Fruit fly (Drosophila melanogaster) whole organism, adult: ENCODE measurements around the gene saturn.
A peak's percentile ranks its signal among the peaks of the same experiment; 100 is the strongest.

Source experiments
- CG11617 ChIP-seq: fragments of 200-800 bp; sonication (Bioruptor generic); optimal IDR thresholded peaks from 2 replicates; lab custom pipeline; 2017; ENCODE audit warnings: mild to moderate bottlenecking, missing biosample characterization, missing genetic modification reagents, missing genetic modification characterization
- CG12768 ChIP-seq: fragments of 200-800 bp; sonication (Bioruptor generic); optimal IDR thresholded peaks from 2 replicates; lab custom pipeline; 2017; ENCODE audit warnings: missing biosample characterization, missing genetic modification characterization, mild to moderate bottlenecking, moderate library complexity, missing genetic modification reagents
- CG14711 ChIP-seq: fragments of 200-800 bp; sonication (Bioruptor generic); optimal IDR thresholded peaks from 2 replicates; lab custom pipeline; 2018; ENCODE audit warnings: missing biosample characterization, mild to moderate bottlenecking, missing genetic modification characterization, moderate library complexity
- CG1620 ChIP-seq: fragments of 200-800 bp; sonication (Bioruptor generic); optimal IDR thresholded peaks from 2 replicates; lab custom pipeline; 2016; ENCODE audit warnings: missing biosample characterization, missing genetic modification characterization
- CG33017 ChIP-seq: fragments of 200-800 bp; sonication (Bioruptor generic); optimal IDR thresholded peaks from 2 replicates; lab custom pipeline; 2018; ENCODE audit warnings: missing biosample characterization, mild to moderate bottlenecking, missing genetic modification characterization, moderate library complexity
- CG5204 ChIP-seq: fragments of 200-800 bp; sonication (Bioruptor generic); optimal IDR thresholded peaks from 2 replicates; lab custom pipeline; 2016; ENCODE audit warnings: missing biosample characterization, missing genetic modification characterization
- CG7045 ChIP-seq: fragments of 200-800 bp; sonication (Bioruptor generic); optimal IDR thresholded peaks from 2 replicates; lab custom pipeline; 2017; ENCODE audit warnings: missing biosample characterization, mild to moderate bottlenecking, missing genetic modification characterization
- CG7101 ChIP-seq: fragments of 200-800 bp; sonication (Bioruptor generic); optimal IDR thresholded peaks from 2 replicates; lab custom pipeline; 2018; ENCODE audit warnings: missing biosample characterization, mild to moderate bottlenecking, missing genetic modification characterization, moderate library complexity
- Clk ChIP-seq: fragments of 200-800 bp; sonication (Bioruptor generic); optimal IDR thresholded peaks from 2 replicates; lab custom pipeline; 2017; ENCODE audit warnings: missing biosample characterization, missing genetic modification characterization
- Crg-1 ChIP-seq: fragments of 200-800 bp; sonication (Bioruptor generic); optimal IDR thresholded peaks from 2 replicates; lab custom pipeline; 2016; ENCODE audit warnings: missing biosample characterization, missing genetic modification characterization
- Hr96 ChIP-seq: fragments of 200-800 bp; sonication (Bioruptor generic); optimal IDR thresholded peaks from 2 replicates; lab custom pipeline; 2016; ENCODE audit warnings: missing biosample characterization, missing genetic modification characterization
- Mnt ChIP-seq: fragments of 200-800 bp; sonication (Bioruptor generic); optimal IDR thresholded peaks from 2 replicates; lab custom pipeline; 2016; ENCODE audit warnings: missing biosample characterization, mild to moderate bottlenecking, missing genetic modification characterization
- bab1 ChIP-seq: fragments of 200-800 bp; sonication (Bioruptor generic); optimal IDR thresholded peaks from 3 replicates; lab custom pipeline; 2019; ENCODE audit warnings: missing biosample characterization, mild to moderate bottlenecking, missing genetic modification characterization, moderate library complexity
- cic ChIP-seq: fragments of 200-800 bp; sonication (Bioruptor generic); optimal IDR thresholded peaks from 2 replicates; lab custom pipeline; 2017; ENCODE audit warnings: missing biosample characterization, mild to moderate bottlenecking, missing genetic modification characterization, moderate library complexity
- cnc ChIP-seq, 2 experiments: fragments of >200 bp; optimal IDR thresholded peaks; 2 replicates each; lab custom pipeline; 2017
- kay ChIP-seq: fragments of 200-800 bp; sonication (Bioruptor generic); peaks from one replicate; lab custom pipeline; 2016; ENCODE audit warnings: missing biosample characterization, missing genetic modification characterization, borderline replicate concordance
- ovo ChIP-seq: fragments of 200-800 bp; sonication (Bioruptor generic); optimal IDR thresholded peaks from 2 replicates; lab custom pipeline; 2016; ENCODE audit warnings: missing biosample characterization, missing genetic modification characterization
- pad ChIP-seq: fragments of 200-800 bp; sonication (Bioruptor generic); optimal IDR thresholded peaks from 3 replicates; lab custom pipeline; 2017; ENCODE audit warnings: missing biosample characterization, missing genetic modification characterization, mild to moderate bottlenecking, moderate library complexity, missing genetic modification reagents
- tj ChIP-seq: fragments of 200-800 bp; sonication (Bioruptor generic); optimal IDR thresholded peaks from 3 replicates; lab custom pipeline; 2017; ENCODE audit warnings: missing biosample characterization, mild to moderate bottlenecking, missing genetic modification characterization, moderate library complexity
- toe ChIP-seq: fragments of 200-800 bp; sonication (Bioruptor generic); optimal IDR thresholded peaks from 2 replicates; lab custom pipeline; 2016; ENCODE audit warnings: missing biosample characterization, missing genetic modification characterization

The saturn gene

DNA sequence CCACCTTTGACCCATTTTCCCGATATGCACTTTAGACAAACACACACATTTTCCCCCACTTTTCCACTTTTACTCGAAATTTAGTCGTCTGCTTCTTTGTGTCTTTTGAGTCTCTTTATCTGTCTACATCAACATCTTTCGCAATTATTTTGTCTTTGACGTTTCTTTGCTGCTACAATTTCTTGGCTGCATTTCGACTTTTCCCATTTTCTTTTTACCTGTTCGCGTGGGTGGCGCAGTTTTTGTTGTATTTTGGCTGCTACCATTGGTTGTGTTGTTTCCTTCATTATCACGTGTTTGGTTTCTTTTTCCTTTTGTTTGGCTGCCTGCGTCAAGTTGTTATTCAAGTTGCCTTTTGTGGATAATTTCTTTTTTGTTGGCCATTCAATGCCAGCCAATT is 8.5 kb downstream of the saturn start:
- TF ChIP-seq CG14711 (tag; lab: Kevin White, UChicago), result no peak
- no peak for TF ChIP-seq CG7045 (GFP tag; lab: Kevin White, UChicago)
- no peak for TF ChIP-seq pad (GFP tag; lab: Kevin White, UChicago)
- no peak for TF ChIP-seq Crg-1 (GFP tag; lab: Kevin White, UChicago)

dm6 chr3L:14212300-14212893 is 9.3 kb downstream of the saturn start:
- no peak for TF ChIP-seq CG33017 (tag; lab: Kevin White, UChicago)

dm6 chr3L:14216140-14216539 is 13.0 kb downstream of the saturn start:
- TF ChIP-seq CG11617 (GFP tag; lab: Kevin White, UChicago) (no peak), Crg-1 (GFP tag; lab: Kevin White, UChicago) (no peak), cic (no peak), Mnt (GFP tag; lab: Kevin White, UChicago) (no peak), CG12768 (GFP tag; lab: Kevin White, UChicago) (no peak), Clk (GFP tag; lab: Kevin White, UChicago) (no peak), CG33017 (tag; lab: Kevin White, UChicago) (no peak), CG7045 (GFP tag; lab: Kevin White, UChicago) (no peak)

dm6 chr3L:14217677-14218254 is 14.6 kb downstream of the saturn start, which contains the start of gene CG7768:
Gene CG7768 (plus strand): TSS chr3L:14218204.
- TF ChIP-seq Crg-1 (GFP tag; lab: Kevin White, UChicago), result peak; percentile 99
- peak; percentile 92 for TF ChIP-seq CG33017 (tag; lab: Kevin White, UChicago)
- TF ChIP-seq CG11617 (GFP tag; lab: Kevin White, UChicago), result peak; percentile 90
- TF ChIP-seq CG7045 (GFP tag; lab: Kevin White, UChicago), result peak; percentile 97
- peak; percentile 97 for TF ChIP-seq CG1620
- TF ChIP-seq cnc (optimal IDR thresholded peaks at IDR 0.05; lab: Kevin White, UChicago), result no peak
- TF ChIP-seq CG12768 (GFP tag; lab: Kevin White, UChicago), result peak; percentile 94
- TF ChIP-seq Clk (GFP tag; lab: Kevin White, UChicago), result peak; percentile 85
- peak; percentile 76 for TF ChIP-seq CG5204 (GFP tag; lab: Kevin White, UChicago)
- peak; percentile 34 for TF ChIP-seq tj (GFP tag; lab: Kevin White, UChicago)
- peak; percentile 92 for TF ChIP-seq cic
- peak; percentile 90 for TF ChIP-seq toe (GFP tag; lab: Kevin White, UChicago)
- peak; percentile 85 for TF ChIP-seq CG14711 (tag; lab: Kevin White, UChicago)
- peak; percentile 82 for TF ChIP-seq pad (GFP tag; lab: Kevin White, UChicago)
- TF ChIP-seq bab1 (GFP tag; lab: Kevin White, UChicago), result peak; percentile 1
- peak; percentile 77 for TF ChIP-seq Mnt (GFP tag; lab: Kevin White, UChicago)
- TF ChIP-seq kay, result peak; percentile 97
- TF ChIP-seq ovo (GFP tag; lab: Kevin White, UChicago), result peak; percentile 99
- peak; percentile 96 for TF ChIP-seq CG7101 (tag; lab: Kevin White, UChicago)
- peak; percentile 76 for TF ChIP-seq Hr96

DNA sequence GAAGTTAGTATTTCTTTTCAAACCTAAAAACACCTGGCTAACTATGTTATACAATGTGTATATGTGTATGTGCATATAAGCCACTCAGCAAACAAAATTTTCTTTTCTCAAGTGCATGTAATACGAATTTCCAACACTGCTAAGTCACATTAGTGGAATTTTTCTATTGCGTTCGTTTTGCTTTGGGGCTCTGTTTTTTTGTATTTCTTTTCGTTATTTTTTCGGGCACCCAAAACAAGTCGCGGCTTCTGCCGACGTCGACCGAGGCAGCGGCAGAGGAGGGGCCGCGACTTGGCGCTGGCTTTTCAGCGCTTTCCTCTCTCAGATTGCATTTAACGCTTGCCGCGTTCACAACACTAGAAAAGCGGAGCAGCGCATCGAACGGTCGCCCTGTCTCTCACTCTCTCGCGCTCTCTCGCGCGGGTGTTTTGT is 16.3 kb downstream of the saturn start:
- TF ChIP-seq bab1 (GFP tag; lab: Kevin White, UChicago) (no peak), CG5204 (GFP tag; lab: Kevin White, UChicago) (no peak), Hr96 (no peak), CG33017 (tag; lab: Kevin White, UChicago) (no peak), cic (no peak), Clk (GFP tag; lab: Kevin White, UChicago) (no peak), tj (GFP tag; lab: Kevin White, UChicago) (no peak), ovo (GFP tag; lab: Kevin White, UChicago) (no peak), Mnt (GFP tag; lab: Kevin White, UChicago) (no peak), CG12768 (GFP tag; lab: Kevin White, UChicago) (peak; percentile 21), CG7045 (GFP tag; lab: Kevin White, UChicago) (peak; percentile 5), CG7101 (tag; lab: Kevin White, UChicago) (no peak), CG11617 (GFP tag; lab: Kevin White, UChicago) (no peak), cnc (optimal IDR thresholded peaks at IDR 0.05; lab: Kevin White, UChicago) (no peak)

DNA sequence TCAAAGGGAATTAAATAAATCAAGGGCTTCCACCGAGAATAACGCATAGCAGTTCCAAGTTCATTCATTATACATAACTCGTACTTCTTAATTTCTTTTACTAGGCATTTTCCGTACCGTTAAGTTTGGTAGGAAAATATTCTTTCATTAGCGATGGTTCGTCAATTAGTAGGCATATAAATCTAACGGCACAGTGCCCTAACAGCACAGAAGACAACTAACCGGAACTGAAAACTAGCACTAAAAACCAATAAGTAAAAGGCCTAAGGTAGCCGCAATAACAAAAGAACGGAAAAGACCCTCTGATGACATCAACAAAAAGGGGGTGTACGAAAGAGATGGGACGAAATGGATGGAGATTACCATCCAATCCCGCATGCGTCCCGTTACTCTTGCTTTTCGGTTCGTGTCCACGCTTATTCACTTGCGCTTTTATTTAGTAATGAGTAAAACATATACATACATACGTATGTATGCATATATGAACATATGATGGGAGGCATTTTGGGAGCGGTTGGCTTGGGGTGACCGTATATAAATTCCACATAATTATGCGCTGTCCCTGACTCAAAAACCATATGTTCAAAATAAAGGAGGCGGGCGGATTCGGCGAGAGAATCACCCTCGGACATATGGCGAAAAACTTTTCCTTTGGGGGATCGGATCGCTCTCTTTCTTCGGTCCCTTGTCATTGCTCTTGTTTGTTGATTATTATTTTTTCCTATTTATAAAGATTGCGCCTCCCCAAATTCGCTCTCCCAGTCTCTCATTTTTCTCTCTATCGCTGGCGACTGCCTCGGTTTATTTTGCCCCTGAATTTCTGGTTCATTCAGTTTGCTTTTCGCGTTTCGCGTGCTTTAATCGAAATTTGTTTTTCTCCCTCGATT is 17.7 kb downstream of the saturn start:
- TF ChIP-seq CG7101 (tag; lab: Kevin White, UChicago) (no peak), pad (GFP tag; lab: Kevin White, UChicago) (peak; percentile 94), Crg-1 (GFP tag; lab: Kevin White, UChicago) (no peak), toe (GFP tag; lab: Kevin White, UChicago) (no peak), kay (peak; percentile 32), ovo (GFP tag; lab: Kevin White, UChicago) (peak; percentile 82)
